Fruit fly (Drosophila melanogaster) whole organism, adult: Measurements from ENCODE around the gene CG10809.

Experiments used
- CG7045 ChIP-seq: fragments of 200-800 bp; sonication (Bioruptor generic); optimal IDR thresholded peaks from 2 replicates; lab custom pipeline; 2017; ENCODE audit warnings: missing biosample characterization, mild to moderate bottlenecking, missing genetic modification characterization
- CG7101 ChIP-seq: fragments of 200-800 bp; sonication (Bioruptor generic); optimal IDR thresholded peaks from 2 replicates; lab custom pipeline; 2018; ENCODE audit warnings: missing biosample characterization, mild to moderate bottlenecking, missing genetic modification characterization, moderate library complexity
- Mnt ChIP-seq: fragments of 200-800 bp; sonication (Bioruptor generic); optimal IDR thresholded peaks from 2 replicates; lab custom pipeline; 2016; ENCODE audit warnings: missing biosample characterization, mild to moderate bottlenecking, missing genetic modification characterization

dm6 chr3L:9907719-9908170 lies 48.1 kb upstream of the CG10809 start, which contains the start of gene bma:
- TF ChIP-seq CG7045 (GFP tag; lab: Kevin White, UChicago) (no peak), CG7101 (no peak), Mnt (GFP tag; lab: Kevin White, UChicago) (no peak)
